Worm (Caenorhabditis elegans) whole organism, early embryonic: ENCODE data around the gene B0563.7.
"Not testable (repeated sequence)": the region's sequence is repeated elsewhere in the genome, so short reads cannot be mapped to it uniquely, and the experiment has no call there.

Source experiments
- B0310.2 ChIP-seq: sonication (generic microtip); optimal IDR thresholded peaks from 2 replicates; lab custom pipeline; 2016; ENCODE audit warnings: mild to moderate bottlenecking, missing genetic modification characterization, missing compliant biosample characterization
- F13C5.2 ChIP-seq: sonication (generic microtip); optimal IDR thresholded peaks from 2 replicates; lab custom pipeline; 2017; ENCODE audit warnings: mild to moderate bottlenecking, missing genetic modification characterization, inconsistent platforms, missing compliant biosample characterization
- aly-1 ChIP-seq: sonication (generic microtip); optimal IDR thresholded peaks from 2 replicates; lab custom pipeline; 2016; ENCODE audit warnings: missing genetic modification characterization, missing compliant biosample characterization
- ama-1 ChIP-seq: fragments of 150-350 bp; optimal IDR thresholded peaks from 2 replicates; lab custom pipeline; 2014
- ceh-13 ChIP-seq: fragments of 200-800 bp; sonication (Bioruptor generic); optimal IDR thresholded peaks from 2 replicates; lab custom pipeline; 2018; ENCODE audit warnings: mild to moderate bottlenecking, missing genetic modification characterization, missing compliant biosample characterization
- ceh-36 ChIP-seq: sonication (generic microtip); optimal IDR thresholded peaks from 2 replicates; lab custom pipeline; 2016; ENCODE audit warnings: missing genetic modification characterization, inconsistent platforms, missing compliant biosample characterization
- ets-7 ChIP-seq: sonication (generic microtip); optimal IDR thresholded peaks from 2 replicates; lab custom pipeline; 2016; ENCODE audit warnings: missing genotype, missing genetic modification characterization, missing compliant biosample characterization
- flt-1 ChIP-seq: fragments of 200-800 bp; sonication (Bioruptor generic); IDR thresholded peaks from 2 replicates; pipeline ENCODE4 v1.3.6; 2022; ENCODE audit warnings: missing genetic modification characterization, missing compliant biosample characterization
- hmbx-1 ChIP-seq: sonication (generic microtip); optimal IDR thresholded peaks from 2 replicates; lab custom pipeline; 2016; ENCODE audit warnings: mild to moderate bottlenecking, missing genetic modification characterization, missing compliant biosample characterization
- hmg-4 ChIP-seq: fragments of 200-800 bp; sonication (Bioruptor generic); optimal IDR thresholded peaks from 2 replicates; lab custom pipeline; 2018; ENCODE audit warnings: mild to moderate bottlenecking, missing genetic modification characterization, missing compliant biosample characterization
- hnd-1 ChIP-seq: sonication (generic microtip); optimal IDR thresholded peaks from 2 replicates; lab custom pipeline; 2016; ENCODE audit warnings: missing genetic modification characterization, missing compliant biosample characterization
- pes-1 ChIP-seq: fragments of 200-800 bp; sonication (Bioruptor generic); IDR thresholded peaks from 2 replicates; pipeline ENCODE4 v1.3.6; 2022; ENCODE audit warnings: missing genetic modification reagents, missing genetic modification characterization, missing compliant biosample characterization
- scrt-1 ChIP-seq: fragments of 200-800 bp; sonication (Bioruptor generic); IDR thresholded peaks from 2 replicates; pipeline ENCODE4 v1.3.6; 2022; ENCODE audit warnings: missing genetic modification characterization, missing compliant biosample characterization
- sea-1 ChIP-seq: fragments of 200-800 bp; sonication (Bioruptor generic); conservative IDR thresholded peaks from 2 replicates; pipeline ENCODE4 v1.3.6; 2022; ENCODE audit warnings: missing genetic modification characterization, missing compliant biosample characterization
- tbx-11 ChIP-seq: fragments of 200-800 bp; sonication (Bioruptor generic); IDR thresholded peaks from 2 replicates; pipeline ENCODE4 v1.3.6; 2022; ENCODE audit warnings: missing genetic modification characterization, missing compliant biosample characterization
- tbx-37 ChIP-seq: fragments of 200-800 bp; sonication (Bioruptor generic); conservative IDR thresholded peaks from 2 replicates; pipeline ENCODE4 v1.3.6; 2022; ENCODE audit warnings: missing genetic modification reagents, missing genetic modification characterization, missing compliant biosample characterization
- tra-4 ChIP-seq: sonication (generic microtip); optimal IDR thresholded peaks from 2 replicates; lab custom pipeline; 2017; ENCODE audit warnings: missing genetic modification characterization, missing compliant biosample characterization

Gene B0563.7

DNA sequence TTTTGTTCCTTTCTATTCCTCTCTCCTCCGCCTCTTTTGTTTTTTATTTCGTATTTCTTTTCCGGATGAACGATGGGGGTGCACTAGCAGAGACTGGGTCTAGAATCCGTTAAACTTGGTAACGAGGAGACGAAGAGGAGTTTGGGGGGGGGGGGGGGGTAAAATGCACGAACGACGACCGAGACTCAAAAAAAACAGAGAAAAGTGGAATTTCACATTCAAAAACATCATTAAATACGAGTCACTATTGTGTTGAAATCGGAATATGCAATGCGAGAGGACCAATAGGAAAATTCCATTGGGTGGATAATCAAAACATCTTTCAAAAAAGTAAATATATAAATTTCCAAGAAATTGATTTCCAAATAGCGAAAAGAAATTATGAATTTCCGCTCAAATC lies at the start of gene B0563.7:
B0563.7 (minus strand) TSS at position 101 of the 400 bp plus-strand sequence.
- TF ChIP-seq sea-1 (GFP tag; lab: Robert Waterston, UW): no peak
- no peak for TF ChIP-seq aly-1
- no peak for TF ChIP-seq ama-1 (lab: Kevin White, UChicago)
- no peak for TF ChIP-seq hmg-4 (GFP tag; lab: Kevin White, UChicago)
- no peak for TF ChIP-seq hmbx-1 (tag; lab: Kevin White, UChicago)
- TF ChIP-seq F13C5.2 (tag; lab: Kevin White, UChicago): no peak
- no peak for TF ChIP-seq tbx-11 (GFP tag; lab: Robert Waterston, UW)
- TF ChIP-seq B0310.2 (tag; lab: Kevin White, UChicago): no peak
- TF ChIP-seq ceh-36 (tag; lab: Kevin White, UChicago): no peak
- TF ChIP-seq ets-7 (tag; lab: Kevin White, UChicago): no peak
- no peak for TF ChIP-seq ceh-13 (GFP tag; lab: Kevin White, UChicago)
- no peak for TF ChIP-seq flt-1 (GFP tag; lab: Robert Waterston, UW)
- no peak for TF ChIP-seq tra-4 (tag; lab: Kevin White, UChicago)
- no peak for TF ChIP-seq pes-1 (GFP tag; lab: Robert Waterston, UW)
- no peak for TF ChIP-seq tbx-37 (GFP tag; lab: Robert Waterston, UW)
- no peak for TF ChIP-seq hnd-1 (tag; lab: Kevin White, UChicago)
- no peak for TF ChIP-seq scrt-1

DNA sequence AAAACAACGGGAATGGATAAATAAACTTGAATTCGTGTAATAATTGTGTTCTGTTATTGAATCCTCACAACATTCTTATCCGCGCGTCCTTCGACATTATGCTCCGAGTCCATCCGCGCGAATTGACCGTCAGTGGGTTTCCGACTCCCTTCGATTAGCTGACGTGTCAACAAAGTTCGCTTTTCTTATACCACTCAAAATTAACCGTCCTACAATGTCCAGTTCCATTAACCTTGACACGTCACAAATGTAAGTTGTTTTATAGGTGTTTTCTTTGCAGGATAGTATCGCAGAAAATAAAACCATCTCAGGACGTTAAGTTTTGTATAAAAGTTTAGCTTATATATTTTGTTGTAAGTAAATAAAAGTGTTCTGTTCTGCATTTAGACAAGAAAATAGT lies 49.4 kb upstream of the B0563.7 start, which contains the start of gene crb-3:
crb-3 (plus strand) TSS at position 301 of the 400 bp plus-strand sequence.
- not testable (repeated sequence) for TF ChIP-seq F13C5.2 (tag; lab: Kevin White, UChicago); hmbx-1 (tag; lab: Kevin White, UChicago); tbx-37 (GFP tag; lab: Robert Waterston, UW)

DNA sequence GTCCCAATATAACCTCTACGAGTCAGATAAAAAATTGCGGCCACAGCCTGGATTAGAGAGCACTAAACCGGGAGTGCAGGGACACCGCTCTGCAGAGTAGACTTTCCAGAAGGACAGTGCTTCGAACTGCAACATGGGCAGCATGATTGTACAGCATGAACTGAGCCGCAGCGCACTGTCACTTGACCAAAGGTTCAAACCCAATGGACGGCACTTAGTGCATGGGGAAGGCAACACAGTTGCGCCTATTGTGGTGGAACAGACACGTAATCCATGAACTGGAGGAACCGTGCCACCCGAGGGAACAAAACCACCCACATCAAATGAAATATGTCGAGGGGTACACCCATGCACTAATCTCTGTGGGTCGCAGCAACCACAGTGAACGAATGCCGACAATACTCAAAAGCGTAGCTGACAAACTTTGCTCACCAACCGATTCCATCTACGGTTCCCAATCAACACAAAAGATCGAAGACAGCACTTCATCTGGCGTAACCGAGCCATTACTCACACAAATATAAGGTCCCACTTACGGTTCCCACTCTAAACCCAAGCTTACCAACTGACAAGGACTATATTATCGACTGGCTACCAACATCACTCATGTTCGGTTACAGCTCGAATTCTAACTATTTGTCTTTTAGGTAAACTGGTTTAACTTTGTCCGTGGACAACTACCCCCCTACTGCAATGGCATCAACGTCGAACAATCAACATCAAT lies 41.4 kb upstream of the B0563.7 start:
- TF ChIP-seq ama-1 (lab: Kevin White, UChicago) (no peak), B0310.2 (tag; lab: Kevin White, UChicago) (no peak), ceh-36 (tag; lab: Kevin White, UChicago) (no peak), ets-7 (tag; lab: Kevin White, UChicago) (no peak), tbx-11 (GFP tag; lab: Robert Waterston, UW) (no peak), ceh-13 (GFP tag; lab: Kevin White, UChicago) (no peak)

DNA sequence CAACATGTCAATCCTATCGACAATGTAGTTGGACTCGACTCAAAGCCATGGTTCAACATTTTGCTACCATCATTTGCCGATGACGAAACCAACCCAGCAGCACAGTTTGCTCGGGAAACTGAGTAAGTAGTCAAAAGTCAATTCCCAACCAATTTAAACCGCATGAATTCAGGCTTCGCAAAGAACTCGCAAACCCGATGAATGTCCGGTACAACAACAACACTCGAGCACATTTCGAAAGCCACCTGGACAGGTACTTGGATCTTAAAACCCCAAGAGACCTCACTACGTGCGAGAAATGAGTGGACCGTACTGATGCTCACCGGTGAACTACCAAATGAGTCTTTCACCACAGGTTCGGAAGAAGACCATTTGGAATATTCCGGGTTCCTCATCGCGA lies 40.0 kb upstream of the B0563.7 start:
- TF ChIP-seq ets-7 (tag; lab: Kevin White, UChicago) (no peak), ceh-13 (GFP tag; lab: Kevin White, UChicago) (no peak), tbx-11 (GFP tag; lab: Robert Waterston, UW) (no peak), flt-1 (GFP tag; lab: Robert Waterston, UW) (no peak), sea-1 (GFP tag; lab: Robert Waterston, UW) (no peak), pes-1 (GFP tag; lab: Robert Waterston, UW) (no peak), hmg-4 (GFP tag; lab: Kevin White, UChicago) (no peak), F13C5.2 (tag; lab: Kevin White, UChicago) (no peak), B0310.2 (tag; lab: Kevin White, UChicago) (no peak), tbx-37 (GFP tag; lab: Robert Waterston, UW) (no peak), ceh-36 (tag; lab: Kevin White, UChicago) (no peak), scrt-1 (no peak), tra-4 (tag; lab: Kevin White, UChicago) (no peak), hmbx-1 (tag; lab: Kevin White, UChicago) (no peak)

DNA sequence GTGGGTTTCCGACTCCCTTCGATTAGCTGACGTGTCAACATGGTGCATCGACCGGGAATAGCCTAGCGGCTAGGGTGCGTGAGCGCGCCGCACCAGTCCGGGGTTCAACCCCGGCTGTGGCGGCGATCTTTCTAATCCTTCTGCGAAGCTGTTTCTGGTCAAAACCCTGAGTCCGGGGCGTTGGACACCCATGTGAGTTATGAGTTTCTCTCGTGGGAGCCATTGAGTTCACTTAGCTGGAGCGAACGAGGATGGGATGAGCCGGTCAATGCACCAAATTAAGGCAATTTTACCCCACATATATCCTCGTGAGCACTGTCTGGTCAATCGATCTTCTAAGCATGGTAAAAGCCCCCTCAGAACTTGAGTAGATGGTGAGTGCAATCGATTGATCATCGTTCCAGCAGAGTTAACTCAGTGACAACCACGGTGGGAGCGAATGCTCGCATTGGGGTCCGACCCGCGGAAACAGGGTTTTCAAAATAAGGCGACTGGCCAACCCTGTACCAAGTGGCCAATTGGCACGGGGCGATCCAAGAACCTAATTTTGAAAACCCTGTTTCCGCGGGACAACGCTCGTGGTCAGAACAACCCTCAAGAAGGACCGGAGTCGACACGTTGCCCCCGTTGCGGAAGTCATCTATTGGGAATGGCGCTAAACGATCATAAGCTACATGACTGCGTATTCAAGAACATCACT lies 37.8 kb upstream of the B0563.7 start, which contains the start of gene Y81B9A.1:
Y81B9A.1 (plus strand) TSS at position 650 of the 700 bp plus-strand sequence.
- TF ChIP-seq ceh-13 (GFP tag; lab: Kevin White, UChicago): no peak
- no peak for TF ChIP-seq ets-7 (tag; lab: Kevin White, UChicago)
- no peak for TF ChIP-seq ama-1 (lab: Kevin White, UChicago)
- TF ChIP-seq ceh-36 (tag; lab: Kevin White, UChicago): no peak
- TF ChIP-seq pes-1 (GFP tag; lab: Robert Waterston, UW): no peak; the same call in 1 of the 2 replicates
- TF ChIP-seq tbx-37 (GFP tag; lab: Robert Waterston, UW): no peak
- peak; percentile 26; the same call in 1 of the 2 replicates for TF ChIP-seq flt-1 (GFP tag; lab: Robert Waterston, UW)
- no peak for TF ChIP-seq F13C5.2 (tag; lab: Kevin White, UChicago)
- no peak for TF ChIP-seq aly-1

DNA sequence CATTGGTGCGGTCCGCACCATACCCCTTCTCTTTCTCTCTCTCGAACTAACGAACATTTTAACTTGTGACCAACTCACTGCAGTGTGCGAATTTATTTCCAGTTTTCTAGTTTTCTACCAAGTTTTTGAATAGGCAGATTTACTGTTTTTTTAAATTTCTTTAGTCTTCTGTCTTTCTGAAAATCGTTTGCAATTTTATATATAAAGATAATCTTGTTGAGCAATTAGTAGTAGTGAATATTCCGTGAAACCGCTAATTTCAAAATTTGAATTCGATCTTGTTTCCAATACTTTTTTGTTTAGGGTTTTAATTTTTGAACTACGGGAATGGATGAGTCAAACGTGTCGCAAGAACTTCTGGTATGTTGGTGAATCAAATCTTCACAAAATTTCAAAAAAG lies 29.7 kb upstream of the B0563.7 start, which contains the start of gene Y81B9A.2:
Y81B9A.2 (plus strand) TSS at position 301 of the 400 bp plus-strand sequence.
- TF ChIP-seq pes-1 (GFP tag; lab: Robert Waterston, UW) (no peak), B0310.2 (tag; lab: Kevin White, UChicago) (no peak), ets-7 (tag; lab: Kevin White, UChicago) (no peak)

DNA sequence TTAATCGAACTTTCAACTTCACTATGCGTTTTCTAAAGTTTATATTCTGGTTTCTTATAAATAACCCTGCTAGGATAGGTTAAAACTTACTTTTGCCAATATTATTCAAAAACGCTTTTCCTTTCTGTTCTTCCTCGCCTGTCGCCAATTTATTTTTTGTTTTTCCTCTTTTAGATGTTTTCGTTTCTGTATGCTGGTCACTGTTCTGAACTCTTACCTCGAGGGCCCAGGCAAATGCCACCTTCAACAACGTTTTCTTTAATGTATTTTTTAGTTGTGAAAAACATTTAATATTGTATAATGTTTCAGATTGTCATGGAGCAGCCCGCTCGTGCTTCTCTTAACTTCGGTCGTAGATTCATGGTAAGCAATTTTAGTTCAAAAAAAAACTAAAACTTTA lies 28.0 kb upstream of the B0563.7 start, which contains the start of gene Y81B9A.3:
Y81B9A.3 (plus strand) TSS at position 301 of the 400 bp plus-strand sequence.
- TF ChIP-seq hmg-4 (GFP tag; lab: Kevin White, UChicago): no peak
- TF ChIP-seq tbx-37 (GFP tag; lab: Robert Waterston, UW): no peak
- TF ChIP-seq F13C5.2 (tag; lab: Kevin White, UChicago): no peak
- no peak for TF ChIP-seq B0310.2 (tag; lab: Kevin White, UChicago)
- TF ChIP-seq tra-4 (tag; lab: Kevin White, UChicago): no peak
- TF ChIP-seq ceh-13 (GFP tag; lab: Kevin White, UChicago): no peak
- TF ChIP-seq hnd-1 (tag; lab: Kevin White, UChicago): no peak
- no peak for TF ChIP-seq ceh-36 (tag; lab: Kevin White, UChicago)
- no peak for TF ChIP-seq sea-1 (GFP tag; lab: Robert Waterston, UW)
- TF ChIP-seq hmbx-1 (tag; lab: Kevin White, UChicago): no peak
- TF ChIP-seq pes-1 (GFP tag; lab: Robert Waterston, UW): no peak
- no peak for TF ChIP-seq tbx-11 (GFP tag; lab: Robert Waterston, UW)
